Fruit fly (Drosophila melanogaster): ENCODE measurements around the gene Ulp1.

DNA sequence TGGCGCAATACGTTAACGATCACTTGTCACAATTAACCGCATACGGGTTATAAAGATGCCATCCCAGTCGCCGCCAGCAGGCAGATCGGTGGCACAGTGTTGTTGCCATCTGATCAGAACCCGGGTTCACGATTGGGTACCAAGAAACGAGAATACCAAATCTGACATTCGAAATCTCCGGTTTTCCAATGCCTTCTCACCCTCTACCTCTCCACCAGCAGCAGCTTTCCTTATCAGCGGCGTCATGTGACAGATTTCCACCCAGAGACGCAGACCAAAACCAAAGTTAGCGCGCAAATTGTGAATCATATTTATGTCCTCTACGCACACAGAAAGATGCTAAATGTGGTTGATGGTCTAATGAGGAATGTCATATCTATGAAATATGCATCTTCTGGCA lies 30.6 kb upstream of the Ulp1 start:
- no peak for TF ChIP-seq N (GFP tag; optimal IDR thresholded peaks at IDR 0.05)
- no peak for TF ChIP-seq h (GFP tag; optimal IDR thresholded peaks at IDR 0.05)
- no peak for TF ChIP-seq fru (GFP tag; optimal IDR thresholded peaks at IDR 0.05)
- no peak for TF ChIP-seq Hr78 (GFP tag; optimal IDR thresholded peaks at IDR 0.05)
- TF ChIP-seq tai (GFP tag; optimal IDR thresholded peaks at IDR 0.05): no peak
- TF ChIP-seq psq (GFP tag; optimal IDR thresholded peaks at IDR 0.05): no peak
- no peak for TF ChIP-seq Abd-B (GFP tag; optimal IDR thresholded peaks at IDR 0.05)
- no peak for TF ChIP-seq pan (optimal IDR thresholded peaks at IDR 0.05)
- TF ChIP-seq woc (GFP tag; optimal IDR thresholded peaks at IDR 0.05): no peak
- no peak for TF ChIP-seq CrebA (GFP tag; optimal IDR thresholded peaks at IDR 0.05; ENCODE audit: borderline replicate concordance)
- no peak for TF ChIP-seq Rel (GFP tag; optimal IDR thresholded peaks at IDR 0.05)
- no peak for TF ChIP-seq Rel (tag; optimal IDR thresholded peaks at IDR 0.05)
- no peak for TF ChIP-seq CG32264 (GFP tag; optimal IDR thresholded peaks at IDR 0.05)
- TF ChIP-seq Hr83 (GFP tag; optimal IDR thresholded peaks at IDR 0.05; ENCODE audit: poor library complexity, severe bottlenecking): no peak
- no peak for TF ChIP-seq Dfd (GFP tag; optimal IDR thresholded peaks at IDR 0.05)
